Worm (Caenorhabditis elegans) whole organism, midembryonic: ENCODE data around the gene Y57G11C.28.
"Not testable (repeated sequence)": the region's sequence is repeated elsewhere in the genome, so short reads cannot be mapped to it uniquely, and the experiment has no call there.

Experiments used
- T22C8.4 ChIP-seq: fragments of 200-800 bp; sonication (Bioruptor generic); IDR thresholded peaks from 2 replicates; pipeline ENCODE4 v1.3.6; 2022; ENCODE audit warnings: missing genetic modification characterization, missing compliant biosample characterization
- cog-1 ChIP-seq: sonication (generic microtip); optimal IDR thresholded peaks from 2 replicates; lab custom pipeline; 2016; ENCODE audit warnings: missing genetic modification characterization, missing compliant biosample characterization
- flt-1 ChIP-seq: fragments of 200-800 bp; sonication (Bioruptor generic); IDR thresholded peaks from 2 replicates; pipeline ENCODE4 v1.3.6; 2022; ENCODE audit warnings: missing genetic modification characterization, missing compliant biosample characterization
- klf-2 ChIP-seq: fragments of 200-800 bp; sonication (Bioruptor generic); conservative IDR thresholded peaks from 2 replicates; pipeline ENCODE4 v1.3.6; 2022; ENCODE audit warnings: missing genetic modification reagents, missing genetic modification characterization, missing compliant biosample characterization
- med-1 ChIP-seq: sonication (generic microtip); optimal IDR thresholded peaks from 2 replicates; lab custom pipeline; 2017; ENCODE audit warnings: missing genetic modification characterization, mild to moderate bottlenecking, missing compliant biosample characterization, antibody characterized with exemption, missing genetic modification reagents; ENCODE audit not compliant: insufficient read depth
- ref-1 ChIP-seq: fragments of 200-800 bp; sonication (Bioruptor generic); conservative IDR thresholded peaks from 2 replicates; pipeline ENCODE4 v1.3.6; 2022; ENCODE audit warnings: missing genetic modification reagents, missing genetic modification characterization, missing compliant biosample characterization
- tab-1 ChIP-seq: fragments of 200-800 bp; sonication (Bioruptor generic); IDR thresholded peaks from 2 replicates; pipeline ENCODE4 v1.3.6; 2022; ENCODE audit warnings: missing genetic modification characterization, missing compliant biosample characterization
- ztf-23 ChIP-seq: fragments of 200-800 bp; sonication (Bioruptor generic); IDR thresholded peaks from 2 replicates; pipeline ENCODE4 v1.3.6; 2022; ENCODE audit warnings: missing genetic modification reagents, missing genetic modification characterization, missing compliant biosample characterization
- ztf-29 ChIP-seq: fragments of 200-800 bp; sonication (Bioruptor generic); IDR thresholded peaks from 2 replicates; pipeline ENCODE4 v1.3.6; 2022; ENCODE audit warnings: missing genetic modification reagents, missing genetic modification characterization, missing compliant biosample characterization

Y57G11C.28 gene

ce11 chrIV:14937017-14937416 lies 7.5 kb downstream of the Y57G11C.28 start, which contains the start of gene Y57G11C.1144:
TSS of gene Y57G11C.1144 (plus strand) at chrIV:14937317.
- no peak for TF ChIP-seq med-1
- no peak for TF ChIP-seq tab-1 (GFP tag; lab: Robert Waterston, UW)
- TF ChIP-seq klf-2 (GFP tag; lab: Robert Waterston, UW) = no peak
- no peak for TF ChIP-seq cog-1
- TF ChIP-seq flt-1 (GFP tag; lab: Robert Waterston, UW) = no peak
- no peak for TF ChIP-seq ztf-23 (GFP tag; lab: Robert Waterston, UW)
- no peak for TF ChIP-seq ref-1 (GFP tag; lab: Robert Waterston, UW)
- no peak for TF ChIP-seq ztf-29 (GFP tag; lab: Robert Waterston, UW)
- TF ChIP-seq T22C8.4 (GFP tag; lab: Robert Waterston, UW) = no peak

- not testable (repeated sequence) for TF ChIP-seq cog-1; ref-1 (GFP tag; lab: Robert Waterston, UW); flt-1 (GFP tag; lab: Robert Waterston, UW)
Observed at ce11 chrIV:14938596-14938995, 9.1 kb downstream of the Y57G11C.28 start, which contains the start of gene Y57G11C.30. TSS of gene Y57G11C.30 (plus strand) at chrIV:14938896.

- TF ChIP-seq ztf-29 (GFP tag; lab: Robert Waterston, UW) = no peak
- TF ChIP-seq T22C8.4 (GFP tag; lab: Robert Waterston, UW) = no peak
- TF ChIP-seq klf-2 (GFP tag; lab: Robert Waterston, UW) = no peak
- no peak for TF ChIP-seq flt-1 (GFP tag; lab: Robert Waterston, UW)
- no peak for TF ChIP-seq ztf-23 (GFP tag; lab: Robert Waterston, UW)
- no peak for TF ChIP-seq tab-1 (GFP tag; lab: Robert Waterston, UW)
- TF ChIP-seq med-1 = no peak
- TF ChIP-seq cog-1 = no peak
- TF ChIP-seq ref-1 (GFP tag; lab: Robert Waterston, UW) = no peak
Observed at ce11 chrIV:14944234-14944633, 14.7 kb downstream of the Y57G11C.28 start, which contains the start of gene Y57G11C.48. TSS of gene Y57G11C.48 (minus strand) at chrIV:14944334.

- TF ChIP-seq tab-1 (GFP tag; lab: Robert Waterston, UW) (no peak), ztf-23 (GFP tag; lab: Robert Waterston, UW) (no peak), med-1 (no peak), ztf-29 (GFP tag; lab: Robert Waterston, UW) (no peak), T22C8.4 (GFP tag; lab: Robert Waterston, UW) (no peak), flt-1 (GFP tag; lab: Robert Waterston, UW) (no peak), cog-1 (no peak), ref-1 (GFP tag; lab: Robert Waterston, UW) (no peak), klf-2 (GFP tag; lab: Robert Waterston, UW) (no peak)
Observed at ce11 chrIV:14949048-14949447, 19.5 kb downstream of the Y57G11C.28 start.

- TF ChIP-seq ztf-23 (GFP tag; lab: Robert Waterston, UW) (no peak), med-1 (no peak), cog-1 (no peak), klf-2 (GFP tag; lab: Robert Waterston, UW) (no peak), T22C8.4 (GFP tag; lab: Robert Waterston, UW) (no peak), ref-1 (GFP tag; lab: Robert Waterston, UW) (no peak), flt-1 (GFP tag; lab: Robert Waterston, UW) (no peak), tab-1 (GFP tag; lab: Robert Waterston, UW) (no peak), ztf-29 (GFP tag; lab: Robert Waterston, UW) (no peak)
Observed at ce11 chrIV:14950468-14950867, 20.9 kb downstream of the Y57G11C.28 start, which contains the start of gene Y41E3.22. TSS of gene Y41E3.22 (plus strand) at chrIV:14950710.

- TF ChIP-seq klf-2 (GFP tag; lab: Robert Waterston, UW) (no peak), T22C8.4 (GFP tag; lab: Robert Waterston, UW) (no peak), med-1 (no peak), cog-1 (no peak), ztf-23 (GFP tag; lab: Robert Waterston, UW) (no peak), tab-1 (GFP tag; lab: Robert Waterston, UW) (no peak), ztf-29 (GFP tag; lab: Robert Waterston, UW) (no peak), flt-1 (GFP tag; lab: Robert Waterston, UW) (no peak), ref-1 (GFP tag; lab: Robert Waterston, UW) (no peak)
Observed at ce11 chrIV:14953802-14954201, 24.3 kb downstream of the Y57G11C.28 start.

ce11 chrIV:14954842-14955241 lies 25.3 kb downstream of the Y57G11C.28 start:
- TF ChIP-seq ztf-29 (GFP tag; lab: Robert Waterston, UW) = no peak
- no peak for TF ChIP-seq flt-1 (GFP tag; lab: Robert Waterston, UW)
- TF ChIP-seq T22C8.4 (GFP tag; lab: Robert Waterston, UW) = no peak
- TF ChIP-seq cog-1 = no peak
- TF ChIP-seq med-1 = no peak
- TF ChIP-seq ztf-23 (GFP tag; lab: Robert Waterston, UW) = no peak
- TF ChIP-seq ref-1 (GFP tag; lab: Robert Waterston, UW) = no peak
- TF ChIP-seq klf-2 (GFP tag; lab: Robert Waterston, UW) = no peak
- no peak for TF ChIP-seq tab-1 (GFP tag; lab: Robert Waterston, UW)

ce11 chrIV:14956693-14957281 lies 27.3 kb downstream of the Y57G11C.28 start:
- TF ChIP-seq tab-1 (GFP tag; lab: Robert Waterston, UW) (no peak), ztf-23 (GFP tag; lab: Robert Waterston, UW) (no peak), klf-2 (GFP tag; lab: Robert Waterston, UW) (no peak), T22C8.4 (GFP tag; lab: Robert Waterston, UW) (no peak), med-1 (no peak), cog-1 (no peak), flt-1 (GFP tag; lab: Robert Waterston, UW) (no peak), ztf-29 (GFP tag; lab: Robert Waterston, UW) (no peak), ref-1 (GFP tag; lab: Robert Waterston, UW) (no peak)

- TF ChIP-seq ref-1 (GFP tag; lab: Robert Waterston, UW) (no peak), med-1 (no peak), ztf-29 (GFP tag; lab: Robert Waterston, UW) (no peak), cog-1 (no peak), ztf-23 (GFP tag; lab: Robert Waterston, UW) (no peak), klf-2 (GFP tag; lab: Robert Waterston, UW) (no peak), T22C8.4 (GFP tag; lab: Robert Waterston, UW) (no peak), flt-1 (GFP tag; lab: Robert Waterston, UW) (no peak), tab-1 (GFP tag; lab: Robert Waterston, UW) (no peak)
Observed at ce11 chrIV:14958551-14958950, 29.0 kb downstream of the Y57G11C.28 start, which contains the start of gene Y41E3.1. TSS of gene Y41E3.1 (minus strand) at chrIV:14958874.
